Worm (Caenorhabditis elegans) whole organism, midembryonic: Measurements from ENCODE around the gene EEED8.3.

ENCODE experiments used
- T22C8.4 ChIP-seq: fragments of 200-800 bp; sonication (Bioruptor generic); IDR thresholded peaks from 2 replicates; pipeline ENCODE4 v1.3.6; 2022; ENCODE audit warnings: missing genetic modification characterization, missing compliant biosample characterization
- cog-1 ChIP-seq: sonication (generic microtip); optimal IDR thresholded peaks from 2 replicates; lab custom pipeline; 2016; ENCODE audit warnings: missing genetic modification characterization, missing compliant biosample characterization
- flt-1 ChIP-seq: fragments of 200-800 bp; sonication (Bioruptor generic); IDR thresholded peaks from 2 replicates; pipeline ENCODE4 v1.3.6; 2022; ENCODE audit warnings: missing genetic modification characterization, missing compliant biosample characterization
- klf-2 ChIP-seq: fragments of 200-800 bp; sonication (Bioruptor generic); conservative IDR thresholded peaks from 2 replicates; pipeline ENCODE4 v1.3.6; 2022; ENCODE audit warnings: missing genetic modification reagents, missing genetic modification characterization, missing compliant biosample characterization
- med-1 ChIP-seq: sonication (generic microtip); optimal IDR thresholded peaks from 2 replicates; lab custom pipeline; 2017; ENCODE audit warnings: missing genetic modification characterization, mild to moderate bottlenecking, missing compliant biosample characterization, antibody characterized with exemption, missing genetic modification reagents; ENCODE audit not compliant: insufficient read depth
- ztf-23 ChIP-seq: fragments of 200-800 bp; sonication (Bioruptor generic); IDR thresholded peaks from 2 replicates; pipeline ENCODE4 v1.3.6; 2022; ENCODE audit warnings: missing genetic modification reagents, missing genetic modification characterization, missing compliant biosample characterization

ce11 chrII:5387217-5387616 lies 26.9 kb upstream of the EEED8.3 start, which contains the start of gene ccpp-6:
- TF ChIP-seq flt-1 (GFP tag; lab: Robert Waterston, UW), result no peak
- no peak for TF ChIP-seq T22C8.4 (GFP tag; lab: Robert Waterston, UW)
- TF ChIP-seq med-1 (GFP tag; lab: Kevin White, UChicago), result no peak
- TF ChIP-seq klf-2 (GFP tag; lab: Robert Waterston, UW), result no peak
- no peak for TF ChIP-seq cog-1 (tag; lab: Kevin White, UChicago)
- no peak for TF ChIP-seq ztf-23
